Comparison of ENCODE assay signal across 1 fruit fly cellular context in genomic region chrX:22837338-22837737, dm6.
TF ChIP-seq lines count a peak whose summit lies in the region.

No protein-coding gene starts in this region.

TF ChIP-seq in whole organism, embryonic, 481 proteins besides CTCF, POLR2A, EP300 and RAD21 (continued from another document and continues in another):
- TF ChIP-seq kni (GFP tag; optimal IDR thresholded peaks at IDR 0.05; lab: Kevin White, UChicago): peak; percentile 48
- no peak for TF ChIP-seq CG12299 (tag; optimal IDR thresholded peaks at IDR 0.05; lab: Kevin White, UChicago)
- TF ChIP-seq Opbp (GFP tag; IDR thresholded peaks at IDR 0.05; lab: Robert Waterston, UW; ENCODE audit: partially characterized antibody): no peak
- TF ChIP-seq CG7556 (GFP tag; optimal IDR thresholded peaks at IDR 0.05; lab: Kevin White, UChicago): peak; percentile 19
- TF ChIP-seq caup (GFP tag; optimal IDR thresholded peaks at IDR 0.05; lab: Kevin White, UChicago; ENCODE audit: severe bottlenecking): peak; percentile 36
- TF ChIP-seq CG17359 (tag; optimal IDR thresholded peaks at IDR 0.05; lab: Kevin White, UChicago): peak; percentile 68
- no peak for TF ChIP-seq hkb (optimal IDR thresholded peaks at IDR 0.05; lab: Kevin White, UChicago)
- TF ChIP-seq hkb (GFP tag; IDR thresholded peaks at IDR 0.05; lab: Robert Waterston, UW): peak; percentile 66
- no peak for TF ChIP-seq tin (GFP tag; optimal IDR thresholded peaks at IDR 0.05; lab: Kevin White, UChicago)
- TF ChIP-seq sug (tag; optimal IDR thresholded peaks at IDR 0.05; lab: Kevin White, UChicago): no peak
- no peak for TF ChIP-seq CG4282 (GFP tag; optimal IDR thresholded peaks at IDR 0.05; lab: Kevin White, UChicago)
- TF ChIP-seq tx (GFP tag; optimal IDR thresholded peaks at IDR 0.05; lab: Kevin White, UChicago): no peak
- TF ChIP-seq chif (GFP tag; optimal IDR thresholded peaks at IDR 0.05; lab: Kevin White, UChicago): peak in 1 of 2 experiments; percentile 34
- no peak for TF ChIP-seq CG8281 (tag; optimal IDR thresholded peaks at IDR 0.05; lab: Kevin White, UChicago)
- TF ChIP-seq CG7372 (GFP tag; IDR thresholded peaks at IDR 0.05; lab: Robert Waterston, UW): no peak
- no peak for TF ChIP-seq Xbp1 (GFP tag; optimal IDR thresholded peaks at IDR 0.05; lab: Kevin White, UChicago)
- TF ChIP-seq CG17802 (tag; optimal IDR thresholded peaks at IDR 0.05; lab: Kevin White, UChicago): no peak
- TF ChIP-seq CG1602 (GFP tag; optimal IDR thresholded peaks at IDR 0.05; lab: Kevin White, UChicago): peak; percentile 28
- no peak for TF ChIP-seq E2f1 (GFP tag; IDR thresholded peaks at IDR 0.05; lab: Robert Waterston, UW)
- no peak for TF ChIP-seq CG9876 (GFP tag; optimal IDR thresholded peaks at IDR 0.05; lab: Kevin White, UChicago)
- no peak for TF ChIP-seq CG7928 (GFP tag; optimal IDR thresholded peaks at IDR 0.05; lab: Kevin White, UChicago)
- TF ChIP-seq Vsx1 (GFP tag; optimal IDR thresholded peaks at IDR 0.05; lab: Kevin White, UChicago): peak; percentile 41
- TF ChIP-seq CG31388 (GFP tag; optimal IDR thresholded peaks at IDR 0.05; lab: Kevin White, UChicago): no peak
- TF ChIP-seq Rfx (GFP tag; IDR thresholded peaks at IDR 0.05; lab: Robert Waterston, UW): no peak
- TF ChIP-seq CG15479 (GFP tag; optimal IDR thresholded peaks at IDR 0.05; lab: Kevin White, UChicago): peak; percentile 5
- TF ChIP-seq Side (GFP tag; optimal IDR thresholded peaks at IDR 0.05; lab: Kevin White, UChicago): peak; percentile 16
- peak; percentile 32 for TF ChIP-seq CG18262 (tag; optimal IDR thresholded peaks at IDR 0.05; lab: Kevin White, UChicago)
- no peak for TF ChIP-seq prd (optimal IDR thresholded peaks at IDR 0.05; lab: Kevin White, UChicago)
- no peak for TF ChIP-seq prd (GFP tag; IDR thresholded peaks at IDR 0.05; lab: Robert Waterston, UW)
- TF ChIP-seq NK7.1 (GFP tag; optimal IDR thresholded peaks at IDR 0.05; lab: Kevin White, UChicago): no peak
- no peak for TF ChIP-seq ttk (GFP tag; IDR thresholded peaks at IDR 0.05; lab: Robert Waterston, UW)
- TF ChIP-seq vnd (GFP tag; IDR thresholded peaks at IDR 0.05; lab: Robert Waterston, UW; ENCODE audit: partially characterized antibody): no peak
- TF ChIP-seq bab2 (GFP tag; optimal IDR thresholded peaks at IDR 0.05; lab: Kevin White, UChicago): peak; percentile 15
- TF ChIP-seq CG9215 (GFP tag; IDR thresholded peaks at IDR 0.05; lab: Robert Waterston, UW): no peak
- no peak for TF ChIP-seq ase (GFP tag; IDR thresholded peaks at IDR 0.05; lab: Robert Waterston, UW)
- no peak for TF ChIP-seq CG10462 (GFP tag; optimal IDR thresholded peaks at IDR 0.05; lab: Kevin White, UChicago)
- TF ChIP-seq CG7987 (GFP tag; optimal IDR thresholded peaks at IDR 0.05; lab: Kevin White, UChicago): peak; percentile 30
- TF ChIP-seq CG10654 (GFP tag; optimal IDR thresholded peaks at IDR 0.05; lab: Kevin White, UChicago): no peak
- TF ChIP-seq sd (tag; optimal IDR thresholded peaks at IDR 0.05; lab: Kevin White, UChicago): no peak
- TF ChIP-seq Camta (GFP tag; optimal IDR thresholded peaks at IDR 0.05; lab: Kevin White, UChicago): no peak
- TF ChIP-seq CG13775 (GFP tag; optimal IDR thresholded peaks at IDR 0.05; lab: Kevin White, UChicago): no peak
- TF ChIP-seq Antp (GFP tag; optimal IDR thresholded peaks at IDR 0.05; lab: Kevin White, UChicago): no peak
- TF ChIP-seq CG8944 (GFP tag; optimal IDR thresholded peaks at IDR 0.05; lab: Kevin White, UChicago): peak; percentile 12
- TF ChIP-seq aop (GFP tag; IDR thresholded peaks at IDR 0.05; lab: Robert Waterston, UW): no peak
- peak; percentile 9; the same call in 1 of the 2 replicates for TF ChIP-seq CG10366 (GFP tag; IDR thresholded peaks at IDR 0.05; lab: Robert Waterston, UW)
- no peak for TF ChIP-seq stwl (tag; optimal IDR thresholded peaks at IDR 0.05; lab: Kevin White, UChicago)
- TF ChIP-seq luna (GFP tag; optimal IDR thresholded peaks at IDR 0.05; lab: Kevin White, UChicago): no peak
- no peak for TF ChIP-seq ab (GFP tag; optimal IDR thresholded peaks at IDR 0.05; lab: Kevin White, UChicago)
- TF ChIP-seq Pdp1 (GFP tag; optimal IDR thresholded peaks at IDR 0.05; lab: Kevin White, UChicago): peak in 1 of 2 experiments; percentile 12
- no peak for TF ChIP-seq CG8359 (GFP tag; optimal IDR thresholded peaks at IDR 0.05; lab: Kevin White, UChicago; ENCODE audit: borderline replicate concordance)
- no peak for TF ChIP-seq CG4404 (GFP tag; IDR thresholded peaks at IDR 0.05; lab: Robert Waterston, UW)
- TF ChIP-seq unc-4 (GFP tag; IDR thresholded peaks at IDR 0.05; lab: Robert Waterston, UW; ENCODE audit: partially characterized antibody): no peak
- TF ChIP-seq BtbVII (GFP tag; optimal IDR thresholded peaks at IDR 0.05; lab: Kevin White, UChicago): peak; percentile 3
- TF ChIP-seq Dip3 (GFP tag; optimal IDR thresholded peaks at IDR 0.05; lab: Kevin White, UChicago): no peak
- no peak for TF ChIP-seq cad (GFP tag; optimal IDR thresholded peaks at IDR 0.05; lab: Kevin White, UChicago)
- no peak for TF ChIP-seq CG11085 (GFP tag; IDR thresholded peaks at IDR 0.05; lab: Robert Waterston, UW)
- no peak for TF ChIP-seq CG8924 (tag; optimal IDR thresholded peaks at IDR 0.05; lab: Kevin White, UChicago)
- TF ChIP-seq CG14965 (GFP tag; optimal IDR thresholded peaks at IDR 0.05; lab: Kevin White, UChicago; ENCODE audit: borderline replicate concordance): peak; percentile 8
- peak; percentile 5 for TF ChIP-seq fd3F (GFP tag; optimal IDR thresholded peaks at IDR 0.05; lab: Kevin White, UChicago)
- peak; percentile 53 for TF ChIP-seq onecut (GFP tag; IDR thresholded peaks at IDR 0.05; lab: Robert Waterston, UW)
- no peak for TF ChIP-seq mam (GFP tag; optimal IDR thresholded peaks at IDR 0.05; lab: Kevin White, UChicago)
- TF ChIP-seq pzg (GFP tag; optimal IDR thresholded peaks at IDR 0.05; lab: Kevin White, UChicago): no peak
- TF ChIP-seq CG7839 (tag; optimal IDR thresholded peaks at IDR 0.05; lab: Kevin White, UChicago): no peak
- TF ChIP-seq ac (GFP tag; optimal IDR thresholded peaks at IDR 0.05; lab: Kevin White, UChicago): no peak
- TF ChIP-seq corto (GFP tag; optimal IDR thresholded peaks at IDR 0.05; lab: Kevin White, UChicago): no peak
- TF ChIP-seq kah (GFP tag; optimal IDR thresholded peaks at IDR 0.05; lab: Kevin White, UChicago): no peak
- TF ChIP-seq CG34376 (GFP tag; optimal IDR thresholded peaks at IDR 0.05; lab: Kevin White, UChicago): no peak
- TF ChIP-seq CG16863 (GFP tag; optimal IDR thresholded peaks at IDR 0.05; lab: Kevin White, UChicago): peak; percentile 32
- no peak for TF ChIP-seq CG6791 (GFP tag; IDR thresholded peaks at IDR 0.05; lab: Robert Waterston, UW; ENCODE audit: partially characterized antibody)
- TF ChIP-seq CG4617 (GFP tag; optimal IDR thresholded peaks at IDR 0.05; lab: Kevin White, UChicago; ENCODE audit: borderline replicate concordance): no peak
- TF ChIP-seq Hsf (GFP tag; optimal IDR thresholded peaks at IDR 0.05; lab: Kevin White, UChicago): no peak
- TF ChIP-seq Dbx (GFP tag; IDR thresholded peaks at IDR 0.05; lab: Robert Waterston, UW): no peak
- peak; percentile 24 for TF ChIP-seq Hmr (GFP tag; optimal IDR thresholded peaks at IDR 0.05; lab: Kevin White, UChicago)
- peak; percentile 12 for TF ChIP-seq Fer1 (GFP tag; optimal IDR thresholded peaks at IDR 0.05; lab: Kevin White, UChicago)
- TF ChIP-seq gfzf (GFP tag; optimal IDR thresholded peaks at IDR 0.05; lab: Kevin White, UChicago): no peak
- TF ChIP-seq unpg (GFP tag; optimal IDR thresholded peaks at IDR 0.05; lab: Kevin White, UChicago): peak; percentile 40
- peak; percentile 17 for TF ChIP-seq Meics (GFP tag; optimal IDR thresholded peaks at IDR 0.05; lab: Kevin White, UChicago)
- TF ChIP-seq CG13287 (GFP tag; IDR thresholded peaks at IDR 0.05; lab: Robert Waterston, UW; ENCODE audit: partially characterized antibody): no peak
- TF ChIP-seq tap (tag; optimal IDR thresholded peaks at IDR 0.05; lab: Kevin White, UChicago): no peak
- TF ChIP-seq Lim3 (GFP tag; IDR thresholded peaks at IDR 0.05; lab: Robert Waterston, UW): no peak
- no peak for TF ChIP-seq CG6272 (GFP tag; IDR thresholded peaks at IDR 0.05; lab: Robert Waterston, UW)
- no peak for TF ChIP-seq dm (GFP tag; optimal IDR thresholded peaks at IDR 0.05; lab: Kevin White, UChicago)
- TF ChIP-seq CG14441 (GFP tag; IDR thresholded peaks at IDR 0.05; lab: Robert Waterston, UW): 0 out of 2 replicates have a peak, but pooled peaks have one; percentile 16
- TF ChIP-seq slp2 (GFP tag; optimal IDR thresholded peaks at IDR 0.05; lab: Kevin White, UChicago): peak; percentile 30
- no peak for TF ChIP-seq nerfin-2 (GFP tag; IDR thresholded peaks at IDR 0.05; lab: Robert Waterston, UW; ENCODE audit: partially characterized antibody)
- 0 out of 2 replicates have a peak, but pooled peaks have one; percentile 14 for TF ChIP-seq gsb (GFP tag; IDR thresholded peaks at IDR 0.05; lab: Robert Waterston, UW)
- TF ChIP-seq CG14710 (tag; optimal IDR thresholded peaks at IDR 0.05; lab: Kevin White, UChicago): peak; percentile 22
- no peak for TF ChIP-seq Usf (GFP tag; optimal IDR thresholded peaks at IDR 0.05; lab: Kevin White, UChicago)
- TF ChIP-seq NC2α (GFP tag; optimal IDR thresholded peaks at IDR 0.05; lab: Kevin White, UChicago): peak; percentile 27
- peak in 1 of 2 experiments; percentile 43 for TF ChIP-seq dpn (GFP tag; optimal IDR thresholded peaks at IDR 0.05; lab: Kevin White, UChicago)
- TF ChIP-seq so (GFP tag; IDR thresholded peaks at IDR 0.05; lab: Robert Waterston, UW): no peak
- TF ChIP-seq org-1 (GFP tag; optimal IDR thresholded peaks at IDR 0.05; lab: Kevin White, UChicago): peak; percentile 34
- TF ChIP-seq CG8089 (GFP tag; optimal IDR thresholded peaks at IDR 0.05; lab: Kevin White, UChicago): peak; percentile 28
- TF ChIP-seq CG8290 (GFP tag; optimal IDR thresholded peaks at IDR 0.05; lab: Kevin White, UChicago): no peak
- TF ChIP-seq CG8290 (tag; optimal IDR thresholded peaks at IDR 0.05; lab: Kevin White, UChicago): peak in 1 of 2 experiments; percentile 35
- no peak for TF ChIP-seq CG13624 (GFP tag; optimal IDR thresholded peaks at IDR 0.05; lab: Kevin White, UChicago)
- no peak for TF ChIP-seq CG3281 (GFP tag; optimal IDR thresholded peaks at IDR 0.05; lab: Kevin White, UChicago)
- peak; percentile 48 for TF ChIP-seq CG10543 (GFP tag; optimal IDR thresholded peaks at IDR 0.05; lab: Kevin White, UChicago)
- TF ChIP-seq fd96Cb (tag; optimal IDR thresholded peaks at IDR 0.05; lab: Kevin White, UChicago): no peak
- TF ChIP-seq lab (GFP tag; optimal IDR thresholded peaks at IDR 0.05; lab: Kevin White, UChicago): peak; percentile 71
- TF ChIP-seq pan (optimal IDR thresholded peaks at IDR 0.05; lab: Kevin White, UChicago): no peak
- TF ChIP-seq pan (GFP tag; optimal IDR thresholded peaks at IDR 0.05 in 1 of 2, IDR thresholded peaks at IDR 0.05 in 1 of 2): no peak
- TF ChIP-seq CG16813 (GFP tag; IDR thresholded peaks at IDR 0.05; lab: Robert Waterston, UW; ENCODE audit: partially characterized antibody): no peak
- no peak for TF ChIP-seq Dip2 (GFP tag; IDR thresholded peaks at IDR 0.05; lab: Robert Waterston, UW)
- no peak for TF ChIP-seq CkIIα-i1 (GFP tag; IDR thresholded peaks at IDR 0.05; lab: Robert Waterston, UW)
- TF ChIP-seq Dp (GFP tag; optimal IDR thresholded peaks at IDR 0.05; lab: Kevin White, UChicago): no peak
- no peak for TF ChIP-seq bigmax (GFP tag; optimal IDR thresholded peaks at IDR 0.05; lab: Kevin White, UChicago)
- TF ChIP-seq odd (GFP tag; optimal IDR thresholded peaks at IDR 0.05; lab: Kevin White, UChicago): peak; percentile 38
- TF ChIP-seq CG4424 (GFP tag; optimal IDR thresholded peaks at IDR 0.05; lab: Kevin White, UChicago): peak; percentile 28
- no peak for TF ChIP-seq trem (tag; optimal IDR thresholded peaks at IDR 0.05; lab: Kevin White, UChicago)
- no peak for TF ChIP-seq CG12155 (GFP tag; optimal IDR thresholded peaks at IDR 0.05; lab: Kevin White, UChicago)
- peak; percentile 49 for TF ChIP-seq CG9727 (GFP tag; optimal IDR thresholded peaks at IDR 0.05; lab: Kevin White, UChicago)
- TF ChIP-seq sc (optimal IDR thresholded peaks at IDR 0.05; lab: Kevin White, UChicago): no peak
- TF ChIP-seq sc (GFP tag; optimal IDR thresholded peaks at IDR 0.05; lab: Kevin White, UChicago): peak; percentile 41
- no peak for TF ChIP-seq CG10431 (GFP tag; optimal IDR thresholded peaks at IDR 0.05; lab: Kevin White, UChicago)
- no peak for TF ChIP-seq CG3163 (GFP tag; optimal IDR thresholded peaks at IDR 0.05; lab: Kevin White, UChicago)
- no peak for TF ChIP-seq slbo (GFP tag; IDR thresholded peaks at IDR 0.05; lab: Robert Waterston, UW)
- TF ChIP-seq CG11504 (tag; optimal IDR thresholded peaks at IDR 0.05; lab: Kevin White, UChicago): peak; percentile 34
- 0 out of 2 replicates have a peak, but pooled peaks have one; percentile 24 for TF ChIP-seq CG10321 (GFP tag; IDR thresholded peaks at IDR 0.05; lab: Robert Waterston, UW)
- TF ChIP-seq pnt (GFP tag; optimal IDR thresholded peaks at IDR 0.05; lab: Kevin White, UChicago): no peak
- no peak for TF ChIP-seq CG31224 (GFP tag; IDR thresholded peaks at IDR 0.05; lab: Robert Waterston, UW)
- TF ChIP-seq CG6254 (GFP tag; optimal IDR thresholded peaks at IDR 0.05; lab: Kevin White, UChicago): peak; percentile 35
- TF ChIP-seq Ssrp (tag; optimal IDR thresholded peaks at IDR 0.05; lab: Kevin White, UChicago): no peak
- TF ChIP-seq CG6175 (GFP tag; IDR thresholded peaks at IDR 0.05; lab: Robert Waterston, UW): no peak
- TF ChIP-seq CG16779 (GFP tag; IDR thresholded peaks at IDR 0.05; lab: Robert Waterston, UW): peak; percentile 14; the same call in 1 of the 2 replicates
- peak; percentile 53 for TF ChIP-seq CG12071 (GFP tag; optimal IDR thresholded peaks at IDR 0.05; lab: Kevin White, UChicago)
- TF ChIP-seq CG10209 (GFP tag; optimal IDR thresholded peaks at IDR 0.05; lab: Kevin White, UChicago): peak; percentile 67
- peak; percentile 7 for TF ChIP-seq CG11723 (GFP tag; optimal IDR thresholded peaks at IDR 0.05; lab: Kevin White, UChicago)
- no peak for TF ChIP-seq lilli (GFP tag; optimal IDR thresholded peaks at IDR 0.05; lab: Kevin White, UChicago)
- TF ChIP-seq ken (GFP tag; IDR thresholded peaks at IDR 0.05; lab: Robert Waterston, UW): no peak
- TF ChIP-seq HmgD (GFP tag; optimal IDR thresholded peaks at IDR 0.05; lab: Kevin White, UChicago): no peak
- peak; percentile 31 for TF ChIP-seq CG7786 (GFP tag; optimal IDR thresholded peaks at IDR 0.05; lab: Kevin White, UChicago)
- TF ChIP-seq sob (GFP tag; IDR thresholded peaks at IDR 0.05; lab: Robert Waterston, UW): peak; percentile 41; the same call in 1 of the 2 replicates
- TF ChIP-seq CG17186 (GFP tag; optimal IDR thresholded peaks at IDR 0.05; lab: Kevin White, UChicago): no peak
- TF ChIP-seq twi (tag; optimal IDR thresholded peaks at IDR 0.05; lab: Kevin White, UChicago): no peak
